Fruit fly (Drosophila melanogaster) whole organism, embryonic: Measurements from ENCODE around the gene Delta.

ENCODE experiments used
- CG31388 ChIP-seq: fragments of 200-800 bp; sonication (Bioruptor generic); optimal IDR thresholded peaks from 2 replicates; lab custom pipeline; 2016; ENCODE audit warnings: missing biosample characterization, missing genetic modification characterization
- dm ChIP-seq: fragments of 200-800 bp; sonication (Bioruptor generic); optimal IDR thresholded peaks from 3 replicates; lab custom pipeline; 2016; ENCODE audit warnings: missing biosample characterization, missing genetic modification characterization
- so ChIP-seq: fragments of 200-800 bp; sonication (Bioruptor generic); IDR thresholded peaks from 3 replicates; pipeline ENCODE4 v1.3.6; 2022; ENCODE audit warnings: missing biosample characterization, missing genetic modification characterization

- TF ChIP-seq CG31388 (GFP tag; lab: Kevin White, UChicago) (no peak), dm (no peak), so (GFP tag; lab: Robert Waterston, UW) (no peak)
These were observed 48.7 kb upstream of the Delta start, which contains the start of gene CG3581 for dm6 chr3R:19374689-19375088.
